Fruit fly (Drosophila melanogaster): ENCODE results near the gene CG43342.
A peak's percentile ranks its signal among the peaks of the same experiment; 100 is the strongest.

The CG43342 gene

DNA sequence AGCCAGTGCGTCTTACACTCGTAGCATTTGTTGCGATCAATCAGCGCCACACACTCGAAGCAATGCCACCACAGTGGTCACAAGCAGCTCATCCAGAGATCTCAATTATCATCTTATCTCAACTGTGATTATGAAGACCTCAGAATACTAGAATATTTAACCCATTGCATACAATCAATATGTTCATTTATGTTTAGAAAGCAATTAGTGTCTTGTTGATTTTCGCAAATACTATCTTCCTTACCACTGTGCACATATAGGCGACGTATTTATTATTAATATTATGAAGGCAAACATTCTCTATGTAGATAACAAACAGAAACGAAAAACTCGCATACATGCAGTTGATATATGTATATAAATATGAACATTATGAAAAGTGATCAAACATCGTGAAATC is 22.3 kb upstream of the CG43342 start (continued):
- no peak for TF ChIP-seq Trl (optimal IDR thresholded peaks at IDR 0.05)
- TF ChIP-seq Trl (GFP tag; optimal IDR thresholded peaks at IDR 0.05), result peak; percentile 76
- peak; percentile 55 for TF ChIP-seq odd (GFP tag; optimal IDR thresholded peaks at IDR 0.05)
- TF ChIP-seq pan (optimal IDR thresholded peaks at IDR 0.05), result no peak
- peak in 1 of 2 experiments; percentile 85 for TF ChIP-seq pan (GFP tag; optimal IDR thresholded peaks at IDR 0.05 in 1 of 2, IDR thresholded peaks at IDR 0.05 in 1 of 2)
- TF ChIP-seq CG30403 (GFP tag; optimal IDR thresholded peaks at IDR 0.05), result peak; percentile 39
- no peak for TF ChIP-seq salm (tag; optimal IDR thresholded peaks at IDR 0.05)
- TF ChIP-seq fd102C (GFP tag; optimal IDR thresholded peaks at IDR 0.05), result no peak
- no peak for TF ChIP-seq emc (GFP tag; optimal IDR thresholded peaks at IDR 0.05)
- peak; percentile 72 for TF ChIP-seq CG13424 (tag; optimal IDR thresholded peaks at IDR 0.05)
- TF ChIP-seq Six4 (GFP tag; optimal IDR thresholded peaks at IDR 0.05), result peak; percentile 59
- TF ChIP-seq crp (GFP tag; optimal IDR thresholded peaks at IDR 0.05), result peak in 1 of 2 experiments; percentile 18
- TF ChIP-seq CG17912 (GFP tag; optimal IDR thresholded peaks at IDR 0.05), result no peak
- peak in 1 of 2 experiments; percentile 57 for TF ChIP-seq Pdp1 (GFP tag; optimal IDR thresholded peaks at IDR 0.05)
- TF ChIP-seq gce (GFP tag; IDR thresholded peaks at IDR 0.05), result peak; percentile 23; the same call in 1 of the 3 replicates
- peak; percentile 79 for TF ChIP-seq HLH3B (GFP tag; IDR thresholded peaks at IDR 0.05)
- TF ChIP-seq CG6689 (GFP tag; IDR thresholded peaks at IDR 0.05), result peak; percentile 81
- peak; percentile 75 for TF ChIP-seq CG11504 (tag; optimal IDR thresholded peaks at IDR 0.05)
- peak; percentile 47; the same call in 1 of the 3 replicates for TF ChIP-seq Aef1 (GFP tag; IDR thresholded peaks at IDR 0.05)
- TF ChIP-seq CG33557 (GFP tag; optimal IDR thresholded peaks at IDR 0.05), result peak; percentile 86
- peak; percentile 53 for TF ChIP-seq CG8944 (GFP tag; optimal IDR thresholded peaks at IDR 0.05)
- TF ChIP-seq Sry-β (GFP tag; optimal IDR thresholded peaks at IDR 0.05), result peak; percentile 42
- 0 out of 2 replicates have a peak, but pooled peaks have one; percentile 31 for TF ChIP-seq NFAT (GFP tag; IDR thresholded peaks at IDR 0.05)
- TF ChIP-seq H2.0 (GFP tag; IDR thresholded peaks at IDR 0.05), result peak; percentile 40; the same call in 1 of the 2 replicates
- TF ChIP-seq Dip3 (GFP tag; optimal IDR thresholded peaks at IDR 0.05), result no peak
- TF ChIP-seq CG13123 (GFP tag; optimal IDR thresholded peaks at IDR 0.05), result peak; percentile 69
- TF ChIP-seq CG15514 (GFP tag; optimal IDR thresholded peaks at IDR 0.05), result peak; percentile 32
- peak; percentile 65 for TF ChIP-seq lbe (GFP tag; optimal IDR thresholded peaks at IDR 0.05)
- peak; percentile 77 for TF ChIP-seq PHDP (tag; optimal IDR thresholded peaks at IDR 0.05)
- TF ChIP-seq nmo (GFP tag; optimal IDR thresholded peaks at IDR 0.05), result peak; percentile 55
- TF ChIP-seq usp (GFP tag; optimal IDR thresholded peaks at IDR 0.05), result no peak
- peak; percentile 82 for TF ChIP-seq CG7271 (tag; optimal IDR thresholded peaks at IDR 0.05)
- peak; percentile 86 for TF ChIP-seq fd64A (GFP tag; optimal IDR thresholded peaks at IDR 0.05)
- TF ChIP-seq CG1603 (tag; optimal IDR thresholded peaks at IDR 0.05), result peak; percentile 85
- peak; percentile 77 for TF ChIP-seq Ptx1 (GFP tag; IDR thresholded peaks at IDR 0.05)
- TF ChIP-seq CG9932 (GFP tag; IDR thresholded peaks at IDR 0.05), result no peak
- TF ChIP-seq Mes4 (GFP tag; optimal IDR thresholded peaks at IDR 0.05), result peak; percentile 62
- TF ChIP-seq stwl (tag; optimal IDR thresholded peaks at IDR 0.05), result peak; percentile 23
- peak; percentile 84 for TF ChIP-seq CG18476 (GFP tag; optimal IDR thresholded peaks at IDR 0.05)
- no peak for TF ChIP-seq corto (GFP tag; optimal IDR thresholded peaks at IDR 0.05)
- TF ChIP-seq CG8765 (GFP tag; IDR thresholded peaks at IDR 0.05), result no peak
- peak; percentile 79 for TF ChIP-seq CG17328 (GFP tag; IDR thresholded peaks at IDR 0.05)
- TF ChIP-seq Gug (GFP tag; IDR thresholded peaks at IDR 0.05), result peak; percentile 33; the same call in 1 of the 4 replicates
- peak; percentile 35; the same call in 1 of the 2 replicates for TF ChIP-seq ssp (GFP tag; IDR thresholded peaks at IDR 0.05)
- TF ChIP-seq CG13624 (GFP tag; optimal IDR thresholded peaks at IDR 0.05), result peak; percentile 27
- peak; percentile 62 for TF ChIP-seq CG15011 (GFP tag; optimal IDR thresholded peaks at IDR 0.05)
- peak; percentile 48 for TF ChIP-seq croc (GFP tag; conservative IDR thresholded peaks at IDR 0.05)
- TF ChIP-seq dmrt99B (tag; optimal IDR thresholded peaks at IDR 0.05), result peak; percentile 62
- TF ChIP-seq jumu (GFP tag; optimal IDR thresholded peaks at IDR 0.05), result no peak
- TF ChIP-seq wdn (GFP tag; IDR thresholded peaks at IDR 0.05), result 0 out of 2 replicates have a peak, but pooled peaks have one; percentile 11
- TF ChIP-seq CG7963 (GFP tag; IDR thresholded peaks at IDR 0.05; ENCODE audit: partially characterized antibody), result no peak
